Worm (Caenorhabditis elegans) whole organism, L2 larva: ENCODE results near the gene lbp-8.
A peak's percentile ranks its signal among the peaks of the same experiment; 100 is the strongest.

Experiments used
- C34F6.9 ChIP-seq: fragments of 150-350 bp; optimal IDR thresholded peaks from 2 replicates; lab custom pipeline; 2014; ENCODE audit warnings: missing biosample characterization, missing genetic modification characterization
- F13H6.1 ChIP-seq: sonication (generic microtip); optimal IDR thresholded peaks from 2 replicates; lab custom pipeline; 2016; ENCODE audit warnings: missing genetic modification characterization, missing compliant biosample characterization
- Y55F3AM.14 ChIP-seq: fragments of 200-800 bp; sonication (Bioruptor generic); optimal IDR thresholded peaks from 2 replicates; lab custom pipeline; 2018; ENCODE audit warnings: mild to moderate bottlenecking, missing genetic modification characterization, missing compliant biosample characterization
- alr-1 ChIP-seq: fragments of 150-350 bp; optimal IDR thresholded peaks from 2 replicates; lab custom pipeline; 2014; ENCODE audit warnings: missing biosample characterization, missing genetic modification characterization
- aly-2 ChIP-seq: fragments of 150-350 bp; optimal IDR thresholded peaks from 2 replicates; lab custom pipeline; 2014; ENCODE audit warnings: missing biosample characterization, missing genetic modification characterization
- ceh-82 ChIP-seq: fragments of 150-350 bp; optimal IDR thresholded peaks from 2 replicates; lab custom pipeline; 2014; ENCODE audit warnings: missing biosample characterization, missing genetic modification characterization
- crh-2 ChIP-seq: sonication (generic microtip); optimal IDR thresholded peaks from 2 replicates; lab custom pipeline; 2017; ENCODE audit warnings: missing biosample characterization, missing genetic modification characterization
- dmd-4 ChIP-seq: sonication (generic microtip); optimal IDR thresholded peaks from 2 replicates; lab custom pipeline; 2017; ENCODE audit warnings: missing biosample characterization, missing genetic modification characterization
- egl-27 ChIP-seq: sonication (generic microtip); optimal IDR thresholded peaks from 3 replicates; lab custom pipeline; 2017; ENCODE audit warnings: missing biosample characterization, missing genetic modification reagents, missing genetic modification characterization
- elt-1 ChIP-seq: fragments of 150-350 bp; optimal IDR thresholded peaks from 2 replicates; lab custom pipeline; 2014; ENCODE audit warnings: missing biosample characterization, missing genetic modification characterization
- elt-3 ChIP-seq: sonication (generic microtip); optimal IDR thresholded peaks from 2 replicates; lab custom pipeline; 2017; ENCODE audit warnings: missing biosample characterization, missing genetic modification characterization
- fos-1 ChIP-seq: fragments of 150-350 bp; optimal IDR thresholded peaks from 2 replicates; lab custom pipeline; 2014; ENCODE audit warnings: missing biosample characterization, missing genetic modification characterization
- gmeb-1 ChIP-seq: fragments of 150-350 bp; optimal IDR thresholded peaks from 2 replicates; lab custom pipeline; 2014; ENCODE audit warnings: missing biosample characterization, missing genetic modification characterization
- lin-13 ChIP-seq: fragments of 150-350 bp; optimal IDR thresholded peaks from 2 replicates; lab custom pipeline; 2014; ENCODE audit warnings: missing biosample characterization, missing genetic modification reagents, missing genetic modification characterization
- lsy-2 ChIP-seq, 2 experiments: fragments of 150-350 bp in 1 of 2; sonication (generic microtip) in 1 of 2; optimal IDR thresholded peaks; 2 replicates each; lab custom pipeline; 2014 to 2017; ENCODE audit warnings: missing biosample characterization in 2 of 2, missing genetic modification characterization in 2 of 2
- mab-5 ChIP-seq: fragments of 150-350 bp; optimal IDR thresholded peaks from 2 replicates; lab custom pipeline; 2014; ENCODE audit warnings: missing biosample characterization, missing genetic modification characterization
- nhr-10 ChIP-seq: sonication (generic microtip); optimal IDR thresholded peaks from 2 replicates; lab custom pipeline; 2017; ENCODE audit warnings: missing biosample characterization, missing genetic modification characterization
- nhr-11 ChIP-seq: fragments of 150-350 bp; optimal IDR thresholded peaks from 2 replicates; lab custom pipeline; 2014; ENCODE audit warnings: missing biosample characterization, missing genetic modification characterization
- nhr-12 ChIP-seq: fragments of 150-350 bp; optimal IDR thresholded peaks from 2 replicates; lab custom pipeline; 2014; ENCODE audit warnings: missing biosample characterization, missing genetic modification characterization
- nhr-129 ChIP-seq: fragments of 150-350 bp; optimal IDR thresholded peaks from 2 replicates; lab custom pipeline; 2014; ENCODE audit warnings: missing biosample characterization, missing genetic modification characterization
- nhr-21 ChIP-seq: fragments of 150-350 bp; optimal IDR thresholded peaks from 2 replicates; lab custom pipeline; 2014; ENCODE audit warnings: missing biosample characterization, missing genetic modification characterization
- nhr-23 ChIP-seq: fragments of 150-350 bp; optimal IDR thresholded peaks from 2 replicates; lab custom pipeline; 2014; ENCODE audit warnings: missing biosample characterization, missing genetic modification reagents, missing genetic modification characterization
- nhr-25 ChIP-seq: fragments of 150-350 bp; sonication (generic microtip); optimal IDR thresholded peaks from 3 replicates; lab custom pipeline; 2014; ENCODE audit warnings: missing biosample characterization, missing genetic modification characterization
- nhr-6 ChIP-seq: fragments of 150-350 bp; optimal IDR thresholded peaks from 2 replicates; lab custom pipeline; 2014; ENCODE audit warnings: missing biosample characterization, missing genetic modification characterization
- nhr-77 ChIP-seq: fragments of 150-350 bp; optimal IDR thresholded peaks from 2 replicates; lab custom pipeline; 2014; ENCODE audit warnings: missing biosample characterization, missing genetic modification characterization
- peb-1 ChIP-seq: fragments of 150-350 bp; optimal IDR thresholded peaks from 2 replicates; lab custom pipeline; 2014; ENCODE audit warnings: missing biosample characterization, missing genetic modification characterization
- sem-4 ChIP-seq: fragments of 150-350 bp; optimal IDR thresholded peaks from 2 replicates; lab custom pipeline; 2014; ENCODE audit warnings: missing biosample characterization, missing genetic modification reagents, missing genetic modification characterization
- skn-1 ChIP-seq: sonication (generic microtip); optimal IDR thresholded peaks from 2 replicates; lab custom pipeline; 2017; ENCODE audit warnings: missing biosample characterization, missing genetic modification characterization
- sma-9 ChIP-seq, 2 experiments: fragments of 150-350 bp in 1 of 2; sonication (generic microtip) in 1 of 2; optimal IDR thresholded peaks; 2 replicates each; lab custom pipeline; 2014 to 2016; ENCODE audit warnings: missing genetic modification characterization in 2 of 2, mild to moderate bottlenecking in 1 of 2, missing biosample characterization in 1 of 2, missing compliant biosample characterization in 1 of 2, missing genetic modification reagents in 1 of 2, moderate library complexity in 1 of 2
- snpc-4 ChIP-seq: fragments of 150-350 bp; optimal IDR thresholded peaks from 2 replicates; lab custom pipeline; 2014; ENCODE audit warnings: missing biosample characterization, missing genetic modification characterization
- unc-39 ChIP-seq: fragments of 150-350 bp; optimal IDR thresholded peaks from 2 replicates; lab custom pipeline; 2014; ENCODE audit warnings: missing biosample characterization, missing genetic modification characterization
- unc-62 ChIP-seq: fragments of 150-350 bp; optimal IDR thresholded peaks from 2 replicates; lab custom pipeline; 2014; ENCODE audit warnings: missing biosample characterization, missing genetic modification reagents, missing genetic modification characterization
- zag-1 ChIP-seq: fragments of 150-350 bp; optimal IDR thresholded peaks from 2 replicates; lab custom pipeline; 2014; ENCODE audit warnings: missing biosample characterization, missing genetic modification characterization
- ztf-1 ChIP-seq: fragments of 200-800 bp; sonication (Bioruptor generic); conservative IDR thresholded peaks from 2 replicates; pipeline ENCODE4 v1.3.6; 2022; ENCODE audit warnings: missing genetic modification characterization, missing compliant biosample characterization
- ztf-11 ChIP-seq: sonication (generic microtip); optimal IDR thresholded peaks from 2 replicates; lab custom pipeline; 2017; ENCODE audit warnings: missing biosample characterization, missing genetic modification characterization
- ztf-4 ChIP-seq: fragments of 150-350 bp; optimal IDR thresholded peaks from 2 replicates; lab custom pipeline; 2014; ENCODE audit warnings: missing biosample characterization, missing genetic modification characterization

lbp-8 gene

DNA sequence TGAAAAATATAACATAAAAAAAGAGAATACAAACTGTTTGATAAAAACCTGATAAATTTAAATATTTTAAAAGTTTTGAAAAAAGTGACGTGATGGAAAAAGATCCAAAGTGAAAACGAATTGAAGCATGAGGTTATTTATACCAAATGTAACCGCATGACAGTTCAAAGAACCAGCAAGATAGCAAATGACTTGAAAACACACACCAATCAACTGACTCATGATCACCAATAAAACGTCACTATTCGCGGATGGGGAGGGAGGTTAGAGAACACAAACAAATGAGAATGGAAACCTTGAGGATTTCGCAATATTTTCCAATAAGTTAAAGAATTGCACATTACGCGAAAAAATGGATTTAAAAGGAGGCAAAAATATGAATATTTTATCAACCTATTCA lies 18.8 kb downstream of the lbp-8 start, which contains the start of gene C06B3.7 (continued):
- peak; percentile 47 for TF ChIP-seq lin-13

DNA sequence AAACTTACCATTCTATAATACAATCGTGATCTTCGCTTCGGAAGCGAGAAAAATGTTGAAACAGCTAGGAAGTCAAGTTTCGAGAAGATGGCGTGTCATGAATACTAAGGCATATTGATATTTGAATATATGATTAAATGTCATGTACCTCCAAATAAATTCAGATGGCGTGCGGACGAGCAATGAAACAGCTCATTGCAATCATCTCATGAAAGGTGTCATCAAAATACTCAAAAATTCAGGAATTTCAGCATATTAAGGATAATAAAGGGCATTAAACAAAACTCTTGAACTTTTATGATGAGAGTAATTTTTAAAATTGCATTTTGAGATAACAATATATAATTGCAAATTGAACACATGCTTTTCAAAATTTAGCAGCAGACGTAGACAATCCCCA lies 24.8 kb downstream of the lbp-8 start, which contains the start of gene gcy-32:
TSS of gene gcy-32 (minus strand) at position 101 of the 400 bp plus-strand sequence.
- TF ChIP-seq skn-1 (tag; lab: Kevin White, UChicago) (no peak), elt-3 (no peak), ztf-1 (GFP tag; lab: Robert Waterston, UW) (no peak), snpc-4 (tag; lab: Kevin White, UChicago) (no peak), ztf-11 (no peak), nhr-6 (no peak), sma-9 (GFP tag; optimal IDR thresholded peaks at IDR 0.05; lab: Kevin White, UChicago) (no peak), sma-9 (tag; optimal IDR thresholded peaks at IDR 0.05; lab: Kevin White, UChicago) (no peak), gmeb-1 (tag; lab: Kevin White, UChicago) (no peak), nhr-25 (tag; lab: Kevin White, UChicago) (no peak), unc-39 (no peak), crh-2 (tag; lab: Kevin White, UChicago) (no peak), nhr-12 (tag; lab: Kevin White, UChicago) (no peak), lsy-2 (tag; optimal IDR thresholded peaks at IDR 0.05; lab: Kevin White, UChicago) (no peak), unc-62 (GFP tag; lab: Kevin White, UChicago) (no peak), ceh-82 (tag; lab: Kevin White, UChicago) (no peak), nhr-77 (no peak), fos-1 (tag; lab: Kevin White, UChicago) (no peak), elt-1 (tag; lab: Kevin White, UChicago) (no peak), sem-4 (tag; lab: Kevin White, UChicago) (no peak), Y55F3AM.14 (GFP tag; lab: Kevin White, UChicago) (no peak)

DNA sequence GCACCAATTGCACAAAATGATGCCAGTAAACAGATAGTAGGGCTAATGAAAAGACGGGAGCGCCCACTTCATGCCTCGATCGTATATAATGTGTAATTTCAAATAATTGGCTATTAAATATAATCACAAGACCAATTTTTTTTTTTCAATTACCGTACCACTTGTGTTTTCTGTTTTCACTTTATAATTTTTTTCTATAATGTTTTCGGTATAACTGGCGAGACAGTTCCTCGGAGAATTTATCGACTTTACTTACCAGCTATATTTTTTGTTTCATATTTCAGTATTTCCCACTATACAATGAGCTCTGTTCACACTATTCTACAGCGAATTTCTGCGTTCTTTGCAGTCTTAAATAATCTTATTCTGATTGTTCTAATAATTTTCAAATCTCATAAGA lies 25.6 kb downstream of the lbp-8 start, which contains the start of gene str-252:
TSS of gene str-252 (plus strand) at position 301 of the 400 bp plus-strand sequence.
- no peak for TF ChIP-seq snpc-4 (tag; lab: Kevin White, UChicago)
- TF ChIP-seq mab-5 (tag; lab: Kevin White, UChicago) = no peak
- TF ChIP-seq sem-4 (tag; lab: Kevin White, UChicago) = no peak
- TF ChIP-seq peb-1 = no peak
- TF ChIP-seq nhr-129 = no peak
- no peak for TF ChIP-seq C34F6.9 (tag; lab: Kevin White, UChicago)
- no peak for TF ChIP-seq nhr-77
- no peak for TF ChIP-seq nhr-10 (tag; lab: Kevin White, UChicago)
- TF ChIP-seq ztf-11 = no peak
- no peak for TF ChIP-seq Y55F3AM.14 (GFP tag; lab: Kevin White, UChicago)
- TF ChIP-seq zag-1 (tag; lab: Kevin White, UChicago) = no peak
- TF ChIP-seq alr-1 (tag; lab: Kevin White, UChicago) = no peak
- TF ChIP-seq ztf-4 (tag; lab: Kevin White, UChicago) = no peak
- TF ChIP-seq lin-13 = no peak
- TF ChIP-seq fos-1 (tag; lab: Kevin White, UChicago) = no peak
- no peak for TF ChIP-seq nhr-12 (tag; lab: Kevin White, UChicago)
- no peak for TF ChIP-seq sma-9 (GFP tag; optimal IDR thresholded peaks at IDR 0.05; lab: Kevin White, UChicago)
- no peak for TF ChIP-seq sma-9 (tag; optimal IDR thresholded peaks at IDR 0.05; lab: Kevin White, UChicago)
- no peak for TF ChIP-seq nhr-23

DNA sequence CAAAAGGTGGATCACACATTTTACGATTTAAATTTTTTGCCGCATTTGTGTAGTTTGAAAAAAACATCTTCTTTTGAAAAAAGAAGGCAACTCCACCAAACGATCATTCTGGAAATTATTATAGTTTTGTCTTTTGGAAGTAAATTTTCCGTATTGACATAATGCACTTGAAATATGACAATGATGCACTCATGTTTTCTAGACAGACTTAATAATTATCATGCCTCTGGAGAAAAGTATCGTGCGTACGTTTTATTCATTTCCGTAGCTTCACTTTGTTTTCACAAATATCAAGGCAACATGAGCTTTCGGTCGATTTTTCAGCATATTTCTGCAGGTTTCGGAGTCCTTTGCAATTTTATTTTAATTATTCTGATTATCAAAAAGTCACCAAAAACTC lies 27.8 kb downstream of the lbp-8 start, which contains the start of gene str-250:
TSS of gene str-250 (plus strand) at position 301 of the 400 bp plus-strand sequence.
- no peak for TF ChIP-seq mab-5 (tag; lab: Kevin White, UChicago)
- no peak for TF ChIP-seq nhr-21 (tag; lab: Kevin White, UChicago)
- no peak for TF ChIP-seq sem-4 (tag; lab: Kevin White, UChicago)
- TF ChIP-seq skn-1 (tag; lab: Kevin White, UChicago) = no peak
- TF ChIP-seq aly-2 (tag; lab: Kevin White, UChicago) = no peak
- no peak for TF ChIP-seq ceh-82 (tag; lab: Kevin White, UChicago)

DNA sequence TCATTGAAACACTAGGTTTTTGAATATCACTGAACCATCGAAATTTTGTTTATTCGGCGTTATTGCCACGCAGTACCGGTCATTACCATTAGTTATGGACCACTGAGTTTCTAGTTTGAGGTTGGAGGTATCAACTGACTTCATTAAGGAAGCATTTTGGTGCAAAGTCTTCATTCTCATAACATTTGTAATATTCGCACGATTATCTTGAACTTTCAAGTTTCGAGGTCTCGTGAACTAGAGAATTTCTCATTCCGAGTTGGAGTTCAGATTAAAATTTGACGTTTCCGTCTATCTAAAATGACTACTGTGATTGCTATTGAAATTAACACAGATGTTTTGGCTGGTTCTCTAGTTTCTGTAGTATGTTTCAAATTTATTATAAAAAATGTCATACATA lies 30.2 kb downstream of the lbp-8 start, which contains the start of gene srx-42:
TSS of gene srx-42 (plus strand) at position 301 of the 400 bp plus-strand sequence.
- TF ChIP-seq elt-3 (no peak), F13H6.1 (tag; lab: Kevin White, UChicago) (no peak), egl-27 (no peak), crh-2 (tag; lab: Kevin White, UChicago) (no peak), nhr-12 (tag; lab: Kevin White, UChicago) (no peak), ztf-1 (GFP tag; lab: Robert Waterston, UW) (no peak), dmd-4 (tag; lab: Kevin White, UChicago) (no peak), Y55F3AM.14 (GFP tag; lab: Kevin White, UChicago) (no peak), peb-1 (no peak), nhr-11 (tag; lab: Kevin White, UChicago) (no peak), sem-4 (tag; lab: Kevin White, UChicago) (no peak)
- TF ChIP-seq, all 48 proteins: peak for 0
